Worm (Caenorhabditis elegans) whole organism, young adult: ENCODE data around the gene cyp-13A11.

Source experiments
- F22D6.2 ChIP-seq: sonication (generic microtip); optimal IDR thresholded peaks from 2 replicates; lab custom pipeline; 2016; ENCODE audit warnings: mild to moderate bottlenecking, missing genetic modification characterization, missing compliant biosample characterization
- F23B12.7 ChIP-seq: sonication (generic microtip); optimal IDR thresholded peaks from 2 replicates; lab custom pipeline; 2017; ENCODE audit warnings: missing genetic modification characterization, mild to moderate bottlenecking, missing compliant biosample characterization, antibody characterized with exemption, moderate library complexity; ENCODE audit not compliant: insufficient read depth
- F39B2.1 ChIP-seq: fragments of 200-800 bp; sonication (Bioruptor generic); IDR thresholded peaks from 2 replicates; pipeline ENCODE4 v1.3.6; 2022; ENCODE audit warnings: missing genetic modification reagents, missing genetic modification characterization, missing compliant biosample characterization
- F49E8.2 ChIP-seq: sonication (generic microtip); optimal IDR thresholded peaks from 3 replicates; lab custom pipeline; 2017; ENCODE audit warnings: missing genetic modification characterization, mild to moderate bottlenecking, missing compliant biosample characterization, antibody characterized with exemption, moderate library complexity; ENCODE audit not compliant: insufficient read depth
- F55B11.4 ChIP-seq: sonication (generic microtip); optimal IDR thresholded peaks from 2 replicates; lab custom pipeline; 2016; ENCODE audit warnings: missing compliant biosample characterization, missing genetic modification characterization, borderline replicate concordance; ENCODE audit not compliant: insufficient read depth
- F57A8.1 ChIP-seq: fragments of 200-800 bp; sonication (Bioruptor generic); optimal IDR thresholded peaks from 2 replicates; lab custom pipeline; 2018; ENCODE audit warnings: mild to moderate bottlenecking, missing genetic modification characterization, moderate library complexity, missing compliant biosample characterization
- F57C9.4 ChIP-seq: sonication (generic microtip); optimal IDR thresholded peaks from 2 replicates; lab custom pipeline; 2017; ENCODE audit warnings: mild to moderate bottlenecking, missing genetic modification characterization, missing compliant biosample characterization
- K11D2.4 ChIP-seq: fragments of 200-800 bp; sonication (Bioruptor generic); IDR thresholded peaks from 2 replicates; pipeline ENCODE4 v1.3.6; 2022; ENCODE audit warnings: missing genetic modification reagents, missing genetic modification characterization, missing compliant biosample characterization
- T07F8.4 ChIP-seq: sonication (generic microtip); optimal IDR thresholded peaks from 2 replicates; lab custom pipeline; 2016; ENCODE audit warnings: mild to moderate bottlenecking, missing genetic modification characterization, moderate library complexity, missing compliant biosample characterization
- Y53F4B.3 ChIP-seq: fragments of 200-800 bp; sonication (Bioruptor generic); IDR thresholded peaks from 2 replicates; pipeline ENCODE4 v1.3.6; 2022; ENCODE audit warnings: missing genetic modification reagents, missing genetic modification characterization, missing compliant biosample characterization
- aptf-3 ChIP-seq: fragments of 200-800 bp; sonication (Bioruptor generic); IDR thresholded peaks from 2 replicates; pipeline ENCODE4 v1.3.6; 2022; ENCODE audit warnings: missing genetic modification characterization, missing compliant biosample characterization
- athp-1 ChIP-seq: sonication (generic microtip); optimal IDR thresholded peaks from 2 replicates; lab custom pipeline; 2017; ENCODE audit warnings: mild to moderate bottlenecking, missing genetic modification characterization, missing compliant biosample characterization
- attf-5 ChIP-seq: fragments of 200-800 bp; sonication (Bioruptor generic); optimal IDR thresholded peaks from 2 replicates; lab custom pipeline; 2018; ENCODE audit warnings: mild to moderate bottlenecking, missing genetic modification characterization, missing compliant biosample characterization
- ceh-58 ChIP-seq: fragments of 200-800 bp; sonication (Bioruptor generic); IDR thresholded peaks from 2 replicates; pipeline ENCODE4 v1.3.6; 2022; ENCODE audit warnings: missing genetic modification characterization, missing compliant biosample characterization
- dox-1 ChIP-seq: fragments of 200-800 bp; sonication (Bioruptor generic); IDR thresholded peaks from 2 replicates; pipeline ENCODE4 v1.3.6; 2022; ENCODE audit warnings: missing genetic modification reagents, missing genetic modification characterization, missing compliant biosample characterization
- dpl-1 ChIP-seq: fragments of 150-350 bp; optimal IDR thresholded peaks from 2 replicates; lab custom pipeline; 2014; ENCODE audit warnings: missing biosample characterization, missing genetic modification reagents, missing genetic modification characterization
- efl-1 ChIP-seq: fragments of 150-350 bp; optimal IDR thresholded peaks from 2 replicates; lab custom pipeline; 2014; ENCODE audit warnings: missing biosample characterization, missing genetic modification reagents, missing genetic modification characterization
- egl-18 ChIP-seq: fragments of 200-800 bp; sonication (Bioruptor generic); IDR thresholded peaks from 2 replicates; pipeline ENCODE4 v1.3.6; 2022; ENCODE audit warnings: missing genetic modification reagents, missing genetic modification characterization, missing compliant biosample characterization
- egrh-3 ChIP-seq: fragments of 200-800 bp; sonication (Bioruptor generic); IDR thresholded peaks from 2 replicates; pipeline ENCODE4 v1.3.6; 2022; ENCODE audit warnings: missing genetic modification reagents, missing genetic modification characterization, missing compliant biosample characterization
- gei-17 ChIP-seq: fragments of 200-800 bp; sonication (Bioruptor generic); optimal IDR thresholded peaks from 2 replicates; lab custom pipeline; 2018; ENCODE audit warnings: mild to moderate bottlenecking, missing genetic modification characterization, missing compliant biosample characterization
- hlh-12 ChIP-seq: sonication (generic microtip); optimal IDR thresholded peaks from 2 replicates; lab custom pipeline; 2016; ENCODE audit warnings: missing genetic modification characterization, missing compliant biosample characterization
- hmg-20 ChIP-seq: fragments of 200-800 bp; sonication (Bioruptor generic); IDR thresholded peaks from 2 replicates; pipeline ENCODE4 v1.3.6; 2022; ENCODE audit warnings: missing genetic modification reagents, missing genetic modification characterization, missing compliant biosample characterization
- hrde-1 ChIP-seq: sonication (generic microtip); optimal IDR thresholded peaks from 2 replicates; lab custom pipeline; 2016; ENCODE audit warnings: missing genetic modification characterization, mild to moderate bottlenecking, missing compliant biosample characterization, moderate library complexity, missing genotype, missing genetic modification reagents, borderline replicate concordance
- hsf-1 ChIP-seq: fragments of 200-800 bp; sonication (Bioruptor generic); IDR thresholded peaks from 2 replicates; pipeline ENCODE4 v1.3.6; 2022; ENCODE audit warnings: missing genetic modification reagents, missing genetic modification characterization, missing compliant biosample characterization
- lag-1 ChIP-seq: fragments of 200-800 bp; sonication (Bioruptor generic); IDR thresholded peaks from 2 replicates; pipeline ENCODE4 v1.3.6; 2022; ENCODE audit warnings: missing genetic modification reagents, missing genetic modification characterization, missing compliant biosample characterization
- lsl-1 ChIP-seq: fragments of 200-800 bp; sonication (Bioruptor generic); optimal IDR thresholded peaks from 2 replicates; lab custom pipeline; 2018; ENCODE audit warnings: mild to moderate bottlenecking, missing genetic modification characterization, moderate library complexity, missing compliant biosample characterization
- madf-8 ChIP-seq: fragments of 200-800 bp; sonication (Bioruptor generic); conservative IDR thresholded peaks from 2 replicates; pipeline ENCODE4 v1.3.6; 2022; ENCODE audit warnings: missing genetic modification reagents, missing genetic modification characterization, missing compliant biosample characterization
- mel-28 ChIP-seq: sonication (generic microtip); optimal IDR thresholded peaks from 2 replicates; lab custom pipeline; 2016; ENCODE audit warnings: borderline replicate concordance, mild to moderate bottlenecking, missing genetic modification characterization, missing compliant biosample characterization
- nhr-80 ChIP-seq: sonication (generic microtip); optimal IDR thresholded peaks from 2 replicates; lab custom pipeline; 2016; ENCODE audit warnings: missing genetic modification characterization, missing compliant biosample characterization
- nhr-90 ChIP-seq: sonication (generic microtip); optimal IDR thresholded peaks from 2 replicates; lab custom pipeline; 2016; ENCODE audit warnings: missing genotype, mild to moderate bottlenecking, missing genetic modification characterization, missing compliant biosample characterization
- rec-8 ChIP-seq, 2 experiments: sonication (generic microtip); optimal IDR thresholded peaks; 2 replicates each; lab custom pipeline; 2016; ENCODE audit warnings: mild to moderate bottlenecking in 2 of 2, missing genetic modification characterization in 2 of 2, missing genetic modification reagents in 2 of 2, missing genotype in 2 of 2, missing biosample characterization in 1 of 2, missing compliant biosample characterization in 1 of 2, moderate library complexity in 1 of 2
- sdz-38 ChIP-seq: sonication (generic microtip); optimal IDR thresholded peaks from 2 replicates; lab custom pipeline; 2016; ENCODE audit warnings: missing genotype, missing genetic modification characterization, missing compliant biosample characterization
- tbp1 ChIP-seq: fragments of 200-800 bp; sonication (Bioruptor generic); optimal IDR thresholded peaks from 2 replicates; lab custom pipeline; 2018; ENCODE audit warnings: mild to moderate bottlenecking, missing genetic modification characterization, missing compliant biosample characterization
- tbx-9 ChIP-seq: sonication (generic microtip); optimal IDR thresholded peaks from 2 replicates; lab custom pipeline; 2016; ENCODE audit warnings: borderline replicate concordance, missing genetic modification characterization, inconsistent platforms, missing compliant biosample characterization
- unc-130 ChIP-seq: sonication (generic microtip); optimal IDR thresholded peaks from 2 replicates; lab custom pipeline; 2016; ENCODE audit warnings: missing genetic modification reagents, missing genetic modification characterization, missing compliant biosample characterization
- zfh-2 ChIP-seq: fragments of 200-800 bp; sonication (Bioruptor generic); conservative IDR thresholded peaks from 2 replicates; pipeline ENCODE4 v1.3.6; 2022; ENCODE audit warnings: missing genetic modification reagents, missing genetic modification characterization, missing compliant biosample characterization
- ztf-25 ChIP-seq: fragments of 200-800 bp; sonication (Bioruptor generic); IDR thresholded peaks from 2 replicates; pipeline ENCODE4 v1.3.6; 2022; ENCODE audit warnings: missing genetic modification reagents, missing genetic modification characterization, missing compliant biosample characterization
- ztf-3 ChIP-seq: fragments of 200-800 bp; sonication (Bioruptor generic); optimal IDR thresholded peaks from 2 replicates; lab custom pipeline; 2018; ENCODE audit warnings: mild to moderate bottlenecking, missing genetic modification characterization, missing compliant biosample characterization

cyp-13A11 gene

DNA sequence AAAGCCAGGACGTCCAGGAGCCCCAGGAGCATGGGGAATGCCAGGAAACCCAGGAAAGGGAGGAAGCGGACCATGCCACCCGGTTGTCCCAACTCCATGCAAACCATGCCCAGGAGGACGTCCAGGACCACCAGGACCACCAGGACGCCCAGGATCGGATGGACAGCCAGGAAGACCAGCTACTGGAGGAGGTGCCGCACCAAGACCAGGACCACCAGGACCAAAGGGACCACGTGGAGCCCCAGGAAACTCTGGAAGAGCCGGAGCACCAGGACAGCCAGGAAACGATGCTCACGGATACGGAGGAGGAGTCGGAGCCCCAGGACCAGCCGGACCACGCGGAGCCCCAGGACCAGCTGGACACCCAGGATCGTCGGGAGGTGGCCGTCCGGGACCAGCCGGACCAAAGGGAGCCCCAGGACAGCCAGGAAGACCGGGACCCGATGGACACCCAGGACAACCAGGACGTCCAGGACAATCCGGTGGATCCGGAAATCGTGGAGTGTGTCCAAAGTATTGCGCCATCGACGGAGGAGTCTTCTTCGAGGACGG lies 1.2 kb upstream of the cyp-13A11 start:
- TF ChIP-seq hsf-1 (GFP tag; lab: Robert Waterston, UW): 0 out of 2 replicates have a peak, but pooled peaks have one; percentile 36
- peak; percentile 95 for TF ChIP-seq zfh-2
- no peak for TF ChIP-seq hrde-1 (tag; lab: Kevin White, UChicago)
- TF ChIP-seq F49E8.2 (tag; lab: Kevin White, UChicago): no peak
- TF ChIP-seq egrh-3 (GFP tag; lab: Robert Waterston, UW): peak; percentile 95
- TF ChIP-seq gei-17 (GFP tag; lab: Kevin White, UChicago): no peak
- peak; percentile 52; the same call in 1 of the 2 replicates for TF ChIP-seq dox-1 (GFP tag; lab: Robert Waterston, UW)
- TF ChIP-seq F55B11.4 (tag; lab: Kevin White, UChicago): no peak
- TF ChIP-seq, all 124 proteins: peak for 4

DNA sequence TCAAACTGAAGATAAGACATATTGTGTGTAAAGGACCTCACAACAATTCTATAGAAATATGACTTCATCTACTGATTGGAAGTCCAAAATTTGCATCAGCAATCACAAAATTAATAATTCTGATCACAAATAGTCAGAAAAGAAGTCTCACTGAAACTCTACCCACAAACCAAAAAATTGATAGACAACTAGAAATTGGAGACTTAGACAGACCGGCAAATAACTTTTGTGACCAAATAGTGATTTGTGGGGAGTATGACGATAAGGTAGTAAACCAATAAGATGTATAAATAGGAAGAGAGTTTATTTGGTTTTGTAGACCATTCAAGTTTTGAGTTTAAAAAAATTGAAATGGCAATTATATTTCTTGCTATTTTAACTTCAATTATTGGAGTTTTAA lies 3.5 kb downstream of the cyp-13A11 start, which contains the start of gene cyp-13A12:
cyp-13A12 (plus strand) TSS at position 267 of the 400 bp plus-strand sequence.
- TF ChIP-seq dpl-1 (no peak), F49E8.2 (tag; lab: Kevin White, UChicago) (no peak), nhr-80 (tag; lab: Kevin White, UChicago) (peak; percentile 48)

DNA sequence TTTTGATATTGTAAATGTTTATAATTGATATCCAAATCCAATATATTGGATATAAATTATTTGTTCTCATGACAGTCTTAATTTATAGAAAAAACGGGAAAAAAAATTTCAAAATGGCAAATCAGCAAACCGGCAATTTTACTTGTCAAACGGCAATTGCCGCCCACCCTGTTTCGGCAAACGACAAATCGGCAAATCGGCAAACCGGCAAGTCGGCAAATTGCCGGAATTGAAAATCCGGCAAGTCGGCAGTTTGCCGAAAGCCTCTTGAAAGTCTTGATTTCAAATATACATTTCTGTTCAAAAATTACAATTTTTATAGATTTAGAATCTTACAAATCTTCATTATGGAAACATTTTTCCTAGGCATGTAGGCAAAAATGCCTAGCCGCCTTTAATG lies 7.1 kb downstream of the cyp-13A11 start:
- no peak for TF ChIP-seq ceh-58
- TF ChIP-seq F55B11.4 (tag; lab: Kevin White, UChicago): no peak
- TF ChIP-seq attf-5: no peak

DNA sequence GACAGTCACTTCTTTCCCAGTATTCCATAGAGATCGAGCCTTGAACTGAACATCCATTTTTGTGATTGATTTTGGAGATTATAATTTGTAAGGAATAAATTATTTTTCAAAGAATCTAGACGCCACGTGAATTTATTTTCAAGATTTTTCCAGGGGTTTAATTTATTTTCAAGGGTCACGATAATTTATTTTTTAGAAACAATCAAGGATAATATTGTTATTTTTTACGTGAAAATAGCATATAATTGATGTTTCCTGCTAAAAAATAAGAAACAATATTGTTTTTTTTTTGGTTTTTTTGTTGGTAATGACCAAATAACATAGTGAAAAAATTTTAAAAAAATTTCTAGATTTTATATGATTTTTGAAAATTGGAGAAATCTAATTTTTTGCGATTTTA lies 8.8 kb downstream of the cyp-13A11 start, which contains the start of gene F14F7.4:
F14F7.4 (minus strand) TSS at position 101 of the 400 bp plus-strand sequence.
- TF ChIP-seq F57C9.4 (tag; lab: Kevin White, UChicago) (no peak), ztf-25 (GFP tag; lab: Robert Waterston, UW) (no peak), aptf-3 (GFP tag; lab: Robert Waterston, UW) (no peak), efl-1 (GFP tag; lab: Kevin White, UChicago) (no peak), hmg-20 (GFP tag; lab: Robert Waterston, UW) (no peak), madf-8 (GFP tag; lab: Robert Waterston, UW) (no peak), sdz-38 (no peak), tbx-9 (tag; lab: Kevin White, UChicago) (no peak), F57A8.1 (no peak), F22D6.2 (tag; lab: Kevin White, UChicago) (no peak), Y53F4B.3 (GFP tag; lab: Robert Waterston, UW) (no peak), ztf-3 (GFP tag; lab: Kevin White, UChicago) (no peak), F39B2.1 (no peak)
- TF ChIP-seq, all 124 proteins: peak for 0

DNA sequence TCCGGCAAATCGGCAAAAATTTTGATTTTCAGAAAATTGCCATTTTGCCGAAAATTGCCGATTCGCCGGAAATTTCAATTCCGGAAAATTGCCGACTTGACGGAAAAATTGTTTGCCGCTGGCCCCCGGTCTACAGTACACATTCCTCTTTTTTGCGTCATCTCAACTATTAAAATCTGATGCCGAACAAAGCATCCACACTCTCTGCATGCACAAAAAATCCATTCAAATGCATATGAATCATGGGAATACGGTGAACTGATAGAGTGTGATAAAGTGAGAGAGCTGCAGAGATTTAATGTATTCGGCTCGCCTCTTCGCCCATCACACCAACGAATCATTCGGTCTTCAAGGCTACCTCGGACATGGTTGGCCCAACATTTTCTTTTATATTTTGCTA lies 9.7 kb downstream of the cyp-13A11 start, which contains the start of gene F14F7.7:
F14F7.7 (plus strand) TSS at position 354 of the 400 bp plus-strand sequence.
- TF ChIP-seq mel-28 (no peak), F22D6.2 (tag; lab: Kevin White, UChicago) (no peak), rec-8 (tag; optimal IDR thresholded peaks at IDR 0.05; lab: Kevin White, UChicago) (no peak), K11D2.4 (no peak), tbp1 (GFP tag; lab: Kevin White, UChicago) (no peak)

DNA sequence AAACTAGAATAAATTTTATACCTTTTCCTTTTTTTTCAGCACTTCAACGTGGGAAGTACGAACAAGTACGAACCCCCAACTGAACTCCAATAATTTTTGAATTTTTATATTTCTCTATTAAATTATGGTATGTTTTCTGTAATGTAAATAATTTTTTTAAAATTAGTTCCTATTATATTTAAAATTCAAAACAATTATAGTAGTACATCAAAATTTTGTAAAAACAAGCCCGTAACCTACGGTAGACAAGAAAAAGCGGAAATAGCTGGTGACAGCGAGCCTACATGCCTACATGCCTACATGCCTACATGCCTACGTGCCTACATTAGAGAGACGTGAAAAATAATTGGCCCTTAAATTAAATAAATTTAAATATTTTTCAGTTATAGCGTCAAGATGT lies 10.9 kb downstream of the cyp-13A11 start, which contains the start of gene F14F7.5:
F14F7.5 (plus strand) TSS at position 301 of the 400 bp plus-strand sequence.
- no peak for TF ChIP-seq egl-18 (GFP tag; lab: Robert Waterston, UW)
- TF ChIP-seq dox-1 (GFP tag; lab: Robert Waterston, UW): no peak
- TF ChIP-seq hrde-1 (tag; lab: Kevin White, UChicago): no peak
- TF ChIP-seq hlh-12: no peak
- no peak for TF ChIP-seq unc-130 (GFP tag; lab: Kevin White, UChicago)
- no peak for TF ChIP-seq F49E8.2 (tag; lab: Kevin White, UChicago)
- no peak for TF ChIP-seq athp-1
- TF ChIP-seq ztf-25 (GFP tag; lab: Robert Waterston, UW): no peak
- no peak for TF ChIP-seq lsl-1 (GFP tag; lab: Kevin White, UChicago)
- no peak for TF ChIP-seq lag-1 (GFP tag; lab: Robert Waterston, UW)
- TF ChIP-seq F23B12.7 (tag; lab: Kevin White, UChicago): no peak
- no peak for TF ChIP-seq nhr-90
- TF ChIP-seq T07F8.4 (tag; lab: Kevin White, UChicago): no peak
